Worm (Caenorhabditis elegans): ENCODE results near the gene Y57G11B.2.

Y57G11B.2 gene

DNA sequence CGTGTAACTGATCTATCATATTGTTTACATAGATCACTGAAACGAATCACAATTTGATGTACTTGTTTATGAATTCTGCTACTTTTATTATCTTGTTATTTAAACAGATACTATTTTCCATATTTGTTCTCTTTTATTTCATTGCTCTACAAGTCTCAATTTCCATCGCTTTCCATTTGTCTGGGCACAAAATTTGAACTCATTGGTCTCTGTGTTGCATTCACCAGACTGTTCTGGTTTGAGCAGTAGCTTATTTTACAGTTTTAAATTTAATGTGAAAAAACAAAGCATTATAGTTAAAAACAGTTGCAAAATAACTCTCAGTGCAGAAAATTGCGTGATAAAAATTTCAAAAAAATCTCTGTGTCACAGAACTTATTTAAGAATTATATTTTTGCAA, 22.4 kb downstream of the Y57G11B.2 start:
- TF ChIP-seq zip-5 (tag; optimal IDR thresholded peaks at IDR 0.05) (no peak), elt-2 (tag; optimal IDR thresholded peaks at IDR 0.05) (no peak), fkh-6 (tag; optimal IDR thresholded peaks at IDR 0.05) (no peak), sox-4 (tag; optimal IDR thresholded peaks at IDR 0.05) (no peak), nhr-11 (tag; optimal IDR thresholded peaks at IDR 0.05) (no peak), pax-1 (tag; optimal IDR thresholded peaks at IDR 0.05) (no peak), ceh-19 (GFP tag; optimal IDR thresholded peaks at IDR 0.05) (no peak), ceh-14 (tag; optimal IDR thresholded peaks at IDR 0.05) (no peak), unc-3 (GFP tag; conservative IDR thresholded peaks at IDR 0.05) (no peak), unc-3 (tag; optimal IDR thresholded peaks at IDR 0.05) (no peak), che-1 (tag; optimal IDR thresholded peaks at IDR 0.05) (no peak), sdc-2 (tag; optimal IDR thresholded peaks at IDR 0.05) (no peak), fax-1 (tag; optimal IDR thresholded peaks at IDR 0.05) (no peak), elt-4 (tag; optimal IDR thresholded peaks at IDR 0.05) (no peak), ama-1 (optimal IDR thresholded peaks at IDR 0.05) (no peak), ceh-18 (tag; optimal IDR thresholded peaks at IDR 0.05) (no peak)

DNA sequence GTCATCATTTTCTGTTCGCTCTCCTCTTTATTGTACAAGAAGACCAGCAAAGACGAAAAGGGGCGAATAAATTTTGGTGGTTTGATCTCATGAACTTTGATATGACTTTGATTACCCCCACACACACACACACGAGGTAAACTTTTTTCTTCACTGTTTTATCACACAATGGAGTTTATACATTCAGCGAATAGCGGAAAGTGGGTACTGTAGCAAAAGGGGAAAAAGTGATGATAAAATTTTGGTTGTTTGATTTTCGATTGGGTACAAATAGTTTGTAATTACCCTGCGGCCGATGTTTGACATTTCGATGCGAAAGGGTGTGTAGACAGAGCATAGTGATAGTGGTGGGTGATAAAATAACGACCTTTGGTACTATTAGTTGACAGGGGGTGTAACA, 29.1 kb downstream of the Y57G11B.2 start:
- TF ChIP-seq elt-2 (tag; optimal IDR thresholded peaks at IDR 0.05) (peak; percentile 95), nfya-1 (tag; optimal IDR thresholded peaks at IDR 0.05) (peak; percentile 41), dve-1 (tag; optimal IDR thresholded peaks at IDR 0.05) (peak; percentile 48), pqm-1 (tag; optimal IDR thresholded peaks at IDR 0.05) (peak; percentile 94), ceh-30 (tag; optimal IDR thresholded peaks at IDR 0.05) (no peak)

DNA sequence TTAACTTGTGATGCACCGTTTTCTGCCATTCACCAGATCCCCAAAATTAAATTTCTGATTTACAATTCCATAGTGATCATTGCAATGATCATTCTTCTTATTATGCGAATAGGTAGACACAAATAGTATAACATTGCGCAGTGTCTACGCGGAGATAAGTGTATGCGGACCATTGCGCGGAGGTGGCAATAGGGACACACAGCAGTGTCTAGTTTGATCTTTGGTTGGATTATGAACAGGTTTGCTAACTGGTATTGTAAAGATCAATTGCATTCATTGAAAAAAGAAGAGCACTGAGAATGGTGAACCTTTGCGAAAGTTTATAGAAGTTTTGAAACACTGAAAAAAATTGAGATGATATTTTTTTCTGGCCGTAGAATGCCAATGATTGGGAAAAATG, 34.2 kb downstream of the Y57G11B.2 start:
- TF ChIP-seq odd-2 (tag; optimal IDR thresholded peaks at IDR 0.05) = no peak
- no peak for TF ChIP-seq dve-1 (tag; optimal IDR thresholded peaks at IDR 0.05)
- no peak for TF ChIP-seq sox-2 (GFP tag; IDR thresholded peaks at IDR 0.05)
- TF ChIP-seq F13H6.1 (tag; optimal IDR thresholded peaks at IDR 0.05) = no peak
- TF ChIP-seq pha-4 (tag; optimal IDR thresholded peaks at IDR 0.05) = no peak

DNA sequence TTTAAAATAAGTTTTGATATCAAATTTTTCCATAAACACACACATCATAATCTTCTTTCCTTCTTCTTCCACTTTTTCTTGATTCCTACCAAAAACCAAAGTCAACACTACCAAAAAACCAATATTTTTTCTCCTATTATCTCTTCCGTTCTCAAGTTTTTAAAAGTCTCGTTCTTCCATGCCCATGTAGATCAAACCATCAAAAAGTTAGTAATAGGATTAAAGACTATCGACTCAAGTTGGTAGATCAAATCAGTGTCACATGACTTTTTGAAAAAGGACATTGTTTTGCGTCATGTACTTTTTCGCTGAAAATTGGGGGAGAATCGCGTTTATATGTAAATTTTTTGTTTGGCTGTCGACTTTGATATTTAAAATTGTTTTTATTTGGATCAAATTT, 37.9 kb downstream of the Y57G11B.2 start:
- TF ChIP-seq unc-42 (tag; optimal IDR thresholded peaks at IDR 0.05) = no peak
- TF ChIP-seq sox-4 (tag; optimal IDR thresholded peaks at IDR 0.05) = no peak
- TF ChIP-seq ceh-22 (tag; optimal IDR thresholded peaks at IDR 0.05) = no peak
- no peak for TF ChIP-seq Y22D7AL.16 (tag; optimal IDR thresholded peaks at IDR 0.05)
- TF ChIP-seq ztf-16 (tag; optimal IDR thresholded peaks at IDR 0.05) = no peak
- no peak for TF ChIP-seq rnt-1 (tag; optimal IDR thresholded peaks at IDR 0.05)
- TF ChIP-seq hlh-6 (tag; optimal IDR thresholded peaks at IDR 0.05) = no peak
- no peak for TF ChIP-seq elt-4 (tag; optimal IDR thresholded peaks at IDR 0.05)

DNA sequence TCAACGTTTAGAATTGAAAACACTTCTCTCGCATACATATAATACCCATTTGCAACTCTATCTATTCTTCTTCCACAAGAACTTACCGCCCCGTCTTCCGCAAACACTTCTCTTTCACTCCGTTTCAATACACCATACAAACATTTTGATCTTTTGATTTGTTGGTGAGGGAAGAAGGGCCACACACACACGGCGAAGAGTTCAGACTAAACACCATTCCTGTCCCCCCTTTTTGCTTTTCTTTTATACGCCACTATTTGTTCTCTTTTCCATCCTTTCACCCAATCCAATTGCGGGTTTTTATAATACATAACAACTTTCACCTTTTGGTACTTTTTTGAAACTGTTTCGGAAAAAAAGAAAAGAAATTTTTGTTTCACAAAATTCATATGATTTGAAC, 40.0 kb downstream of the Y57G11B.2 start:
- no peak for TF ChIP-seq hlh-30 (tag; optimal IDR thresholded peaks at IDR 0.05; ENCODE audit: insufficient read depth)
- peak; percentile 24 for TF ChIP-seq nfya-1 (tag; optimal IDR thresholded peaks at IDR 0.05)
- no peak for TF ChIP-seq ceh-6 (GFP tag; optimal IDR thresholded peaks at IDR 0.05)
- peak; percentile 41 for TF ChIP-seq ceh-34 (tag; optimal IDR thresholded peaks at IDR 0.05)
- peak; percentile 0 for TF ChIP-seq tbx-2 (tag; optimal IDR thresholded peaks at IDR 0.05)

DNA sequence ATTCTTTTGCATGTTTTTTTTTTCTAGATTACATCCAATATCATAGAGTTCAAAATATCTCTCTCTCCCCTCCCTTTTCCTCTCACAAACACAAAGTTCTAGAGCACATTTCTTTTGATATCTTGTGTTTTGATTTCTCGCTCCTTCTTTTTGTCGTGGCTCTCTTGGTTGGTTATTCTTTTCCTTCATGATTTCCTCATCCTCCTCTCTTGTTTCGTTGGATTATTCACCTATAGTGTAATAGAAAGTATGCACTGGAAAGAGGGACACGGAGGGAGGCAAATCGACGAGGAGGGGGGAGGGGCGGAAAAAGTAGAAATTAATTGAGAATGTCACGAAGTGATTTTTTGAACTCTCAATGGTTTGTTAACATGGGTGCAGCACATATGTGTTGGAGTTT, 41.3 kb downstream of the Y57G11B.2 start:
- no peak for TF ChIP-seq lim-6 (tag; optimal IDR thresholded peaks at IDR 0.05)
- TF ChIP-seq ceh-19 (GFP tag; optimal IDR thresholded peaks at IDR 0.05) = no peak
- TF ChIP-seq Y22D7AL.16 (tag; optimal IDR thresholded peaks at IDR 0.05) = no peak
- no peak for TF ChIP-seq ceh-31 (tag; optimal IDR thresholded peaks at IDR 0.05)
- TF ChIP-seq C08G9.2 (tag; optimal IDR thresholded peaks at IDR 0.05) = no peak
- no peak for TF ChIP-seq fkh-10 (GFP tag; optimal IDR thresholded peaks at IDR 0.05)
- TF ChIP-seq ceh-30 (tag; optimal IDR thresholded peaks at IDR 0.05) = no peak
- peak; percentile 68 for TF ChIP-seq ceh-18 (tag; optimal IDR thresholded peaks at IDR 0.05)
- no peak for TF ChIP-seq ceh-34 (tag; optimal IDR thresholded peaks at IDR 0.05)
- TF ChIP-seq madf-2 (tag; optimal IDR thresholded peaks at IDR 0.05) = no peak
- TF ChIP-seq pqm-1 (tag; optimal IDR thresholded peaks at IDR 0.05) = no peak
- peak; percentile 45 for TF ChIP-seq unc-55 (GFP tag; optimal IDR thresholded peaks at IDR 0.05)
- no peak for TF ChIP-seq nhr-232 (tag; optimal IDR thresholded peaks at IDR 0.05)
- TF ChIP-seq npax-4 (tag; optimal IDR thresholded peaks at IDR 0.05) = no peak
- TF ChIP-seq dve-1 (tag; optimal IDR thresholded peaks at IDR 0.05) = no peak
- no peak for TF ChIP-seq ceh-9 (tag; optimal IDR thresholded peaks at IDR 0.05)
- no peak for TF ChIP-seq hlh-6 (tag; optimal IDR thresholded peaks at IDR 0.05)
- no peak for TF ChIP-seq ceh-24 (tag; optimal IDR thresholded peaks at IDR 0.05)
- no peak for TF ChIP-seq mec-3 (tag; optimal IDR thresholded peaks at IDR 0.05; ENCODE audit: borderline replicate concordance)
- no peak for TF ChIP-seq sox-2 (GFP tag; IDR thresholded peaks at IDR 0.05)
- TF ChIP-seq nhr-11 (tag; optimal IDR thresholded peaks at IDR 0.05) = peak; percentile 72
- TF ChIP-seq nfya-1 (tag; optimal IDR thresholded peaks at IDR 0.05) = peak; percentile 44
